Worm (Caenorhabditis elegans) whole organism, mixed stage, embryonic: ENCODE data around the gene nfya-1.

ENCODE experiments used
- bed-3 ChIP-seq: fragments of 200-800 bp; sonication (Bioruptor generic); optimal IDR thresholded peaks from 3 replicates; lab custom pipeline; 2018; ENCODE audit warnings: mild to moderate bottlenecking, missing genetic modification characterization, moderate library complexity, missing compliant biosample characterization
- blmp-1 ChIP-seq: fragments of 150-350 bp; optimal IDR thresholded peaks from 2 replicates; lab custom pipeline; 2014; ENCODE audit warnings: missing biosample characterization, missing genetic modification characterization
- ceh-39 ChIP-seq: fragments of 150-350 bp; optimal IDR thresholded peaks from 2 replicates; lab custom pipeline; 2014; ENCODE audit warnings: missing biosample characterization, missing genetic modification characterization
- lin-13 ChIP-seq: fragments of 150-350 bp; optimal IDR thresholded peaks from 2 replicates; lab custom pipeline; 2014; ENCODE audit warnings: missing biosample characterization, missing genetic modification characterization
- lsy-2 ChIP-seq: fragments of 150-350 bp; optimal IDR thresholded peaks from 2 replicates; lab custom pipeline; 2014; ENCODE audit warnings: missing biosample characterization, missing genetic modification characterization

- no peak for TF ChIP-seq blmp-1 (tag; lab: Kevin White, UChicago)
- no peak for TF ChIP-seq lin-13 (tag; lab: Kevin White, UChicago)
- no peak for TF ChIP-seq lsy-2 (tag; lab: Kevin White, UChicago)
- no peak for TF ChIP-seq bed-3
- TF ChIP-seq ceh-39 (tag; lab: Kevin White, UChicago) = no peak
Observed at ce11 chrX:11969085-11969484, 22.4 kb upstream of the nfya-1 start.
